Worm (Caenorhabditis elegans) whole organism, L2 larva: Measurements from ENCODE around the gene C16C10.13.

ENCODE experiments used
- ceh-16 ChIP-seq: fragments of 150-350 bp; optimal IDR thresholded peaks from 2 replicates; lab custom pipeline; 2014; ENCODE audit warnings: missing biosample characterization, missing genetic modification characterization
- egl-27 ChIP-seq: sonication (generic microtip); optimal IDR thresholded peaks from 3 replicates; lab custom pipeline; 2017; ENCODE audit warnings: missing biosample characterization, missing genetic modification reagents, missing genetic modification characterization
- elt-1 ChIP-seq: fragments of 150-350 bp; optimal IDR thresholded peaks from 2 replicates; lab custom pipeline; 2014; ENCODE audit warnings: missing biosample characterization, missing genetic modification characterization
- mbf-1 ChIP-seq: sonication (generic microtip); optimal IDR thresholded peaks from 2 replicates; lab custom pipeline; 2017; ENCODE audit warnings: missing biosample characterization, missing genetic modification characterization
- nhr-11 ChIP-seq: fragments of 150-350 bp; optimal IDR thresholded peaks from 2 replicates; lab custom pipeline; 2014; ENCODE audit warnings: missing biosample characterization, missing genetic modification characterization
- nhr-237 ChIP-seq: fragments of 150-350 bp; optimal IDR thresholded peaks from 2 replicates; lab custom pipeline; 2014; ENCODE audit warnings: missing biosample characterization, missing genetic modification characterization
- skn-1 ChIP-seq: sonication (generic microtip); optimal IDR thresholded peaks from 2 replicates; lab custom pipeline; 2017; ENCODE audit warnings: missing biosample characterization, missing genetic modification characterization
- zag-1 ChIP-seq: fragments of 150-350 bp; optimal IDR thresholded peaks from 2 replicates; lab custom pipeline; 2014; ENCODE audit warnings: missing biosample characterization, missing genetic modification characterization

ce11 chrIII:4187845-4188244 lies 11.6 kb downstream of the C16C10.13 start, which contains the start of gene R74.2:
- TF ChIP-seq ceh-16 (tag; lab: Kevin White, UChicago) = no peak
- no peak for TF ChIP-seq nhr-11 (tag; lab: Kevin White, UChicago)
- no peak for TF ChIP-seq mbf-1 (tag; lab: Kevin White, UChicago)
- no peak for TF ChIP-seq elt-1 (tag; lab: Kevin White, UChicago)
- TF ChIP-seq nhr-237 (tag; lab: Kevin White, UChicago) = no peak
- no peak for TF ChIP-seq skn-1 (tag; lab: Kevin White, UChicago)
- no peak for TF ChIP-seq zag-1 (tag; lab: Kevin White, UChicago)
- no peak for TF ChIP-seq egl-27
